Fruit fly (Drosophila melanogaster) whole organism, pupa: ENCODE results near the gene mei-41.

Experiments
- CG8301 ChIP-seq: fragments of 200-800 bp; sonication (Bioruptor generic); optimal IDR thresholded peaks from 2 replicates; lab custom pipeline; 2018; ENCODE audit warnings: missing biosample characterization, mild to moderate bottlenecking, missing genetic modification characterization
- Ets98B ChIP-seq: fragments of 200-800 bp; sonication (Bioruptor generic); IDR thresholded peaks from 2 replicates; pipeline ENCODE4 v1.3.6; 2022; ENCODE audit warnings: missing biosample characterization, missing genetic modification characterization
- gl ChIP-seq: fragments of 200-800 bp; sonication (Bioruptor generic); optimal IDR thresholded peaks from 2 replicates; lab custom pipeline; 2018; ENCODE audit warnings: missing biosample characterization, mild to moderate bottlenecking, missing genetic modification characterization

DNA sequence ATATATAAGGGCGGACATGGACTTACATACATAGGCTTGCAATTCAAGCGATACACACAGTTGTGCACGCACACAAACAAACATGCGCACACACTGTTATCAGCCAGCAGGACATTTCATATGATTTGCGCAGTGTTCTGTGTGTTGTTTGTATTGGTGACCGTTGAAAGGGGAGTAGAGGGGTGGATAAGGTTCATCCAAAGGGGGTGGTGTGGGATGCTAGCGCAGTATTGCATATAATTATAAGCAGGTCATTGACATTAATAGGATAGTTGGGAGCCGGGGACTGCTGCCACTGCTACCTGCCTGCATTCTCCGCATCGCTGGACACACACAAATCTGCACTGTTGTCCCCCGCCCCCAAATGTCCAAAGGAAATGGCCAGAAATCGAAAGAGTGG is 37.0 kb downstream of the mei-41 start:
- TF ChIP-seq Ets98B (GFP tag; lab: Robert Waterston, UW): no peak
- TF ChIP-seq CG8301 (tag; lab: Kevin White, UChicago): no peak
- TF ChIP-seq gl (tag; lab: Kevin White, UChicago): no peak
